Worm (Caenorhabditis elegans) whole organism, L4/young adult: ENCODE data around the gene C06E2.9.

Source experiments
- W03F9.2 ChIP-seq: fragments of 150-350 bp; optimal IDR thresholded peaks from 2 replicates; lab custom pipeline; 2014; ENCODE audit warnings: missing biosample characterization, missing genetic modification characterization
- dao-5 ChIP-seq: sonication (generic microtip); optimal IDR thresholded peaks from 2 replicates; lab custom pipeline; 2016; ENCODE audit warnings: missing genotype, missing genetic modification characterization, moderate library complexity, missing compliant biosample characterization
- him-1 ChIP-seq: sonication (generic microtip); optimal IDR thresholded peaks from 2 replicates; lab custom pipeline; 2016; ENCODE audit warnings: missing genotype, missing genetic modification reagents, missing genetic modification characterization, missing compliant biosample characterization

Gene C06E2.9

DNA sequence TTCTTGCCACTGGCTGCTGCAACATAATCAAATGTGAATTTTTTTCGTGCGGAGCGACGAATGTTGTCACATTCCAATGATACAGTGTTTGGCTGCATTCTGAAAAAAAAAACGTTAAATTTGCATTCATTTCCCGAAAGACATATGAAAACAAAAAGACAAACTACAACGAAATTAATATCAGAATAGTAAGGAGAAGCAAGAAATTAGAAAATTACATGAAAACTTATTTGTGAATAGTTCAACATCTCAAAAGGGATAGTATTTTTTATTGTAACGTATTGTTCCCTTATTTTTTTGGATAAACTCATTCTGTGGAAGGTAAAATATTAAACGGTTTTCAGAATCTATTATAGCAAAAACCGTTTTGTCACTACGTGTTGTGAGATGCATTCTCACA lies 7.5 kb upstream of the C06E2.9 start, which contains the start of gene sprp-4:
sprp-4 (minus strand) TSS at position 101 of the 400 bp plus-strand sequence.
- no peak for TF ChIP-seq him-1 (tag; lab: Kevin White, UChicago)
- no peak for TF ChIP-seq dao-5 (tag; lab: Kevin White, UChicago)
- TF ChIP-seq W03F9.2 (tag; lab: Kevin White, UChicago) = no peak

ce11 chrX:8854409-8854808 lies 6.6 kb upstream of the C06E2.9 start:
- TF ChIP-seq dao-5 (tag; lab: Kevin White, UChicago) (no peak), him-1 (tag; lab: Kevin White, UChicago) (no peak), W03F9.2 (tag; lab: Kevin White, UChicago) (no peak)

DNA sequence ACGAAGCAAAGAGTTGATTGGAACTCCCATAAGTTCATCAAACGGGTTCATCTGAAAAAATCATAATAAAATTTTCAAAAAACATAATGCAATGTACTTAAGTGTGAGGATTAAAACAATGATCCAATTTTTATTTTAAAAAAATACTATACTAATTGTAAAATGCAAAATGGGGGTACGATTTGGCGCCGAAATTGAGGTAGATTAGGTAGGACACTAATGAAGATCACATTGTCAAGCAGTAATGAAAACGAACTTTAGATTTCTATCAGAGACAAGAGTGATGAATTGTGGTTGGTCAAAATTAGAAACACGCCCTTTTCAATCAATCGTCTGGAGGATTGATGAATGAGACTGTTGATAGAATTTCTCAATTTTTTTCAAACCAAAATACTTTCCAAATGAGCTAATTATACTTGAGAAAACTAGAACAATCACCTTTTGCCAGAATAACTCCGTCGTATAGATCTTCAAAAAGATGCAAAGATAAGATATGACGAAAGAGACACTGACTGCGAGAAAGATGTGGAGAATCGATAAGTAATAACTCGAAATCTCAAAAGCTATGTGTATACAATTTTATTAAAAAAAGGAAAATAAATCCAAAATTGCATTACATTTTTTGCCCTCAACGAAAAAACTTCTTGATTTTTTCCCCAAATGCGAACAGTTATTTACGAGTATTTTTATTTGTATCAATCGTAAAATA lies 3.0 kb upstream of the C06E2.9 start, which contains the start of gene C06E2.5:
C06E2.5 (minus strand) TSS at position 51 of the 709 bp plus-strand sequence.
- no peak for TF ChIP-seq him-1 (tag; lab: Kevin White, UChicago)
- TF ChIP-seq W03F9.2 (tag; lab: Kevin White, UChicago) = no peak

DNA sequence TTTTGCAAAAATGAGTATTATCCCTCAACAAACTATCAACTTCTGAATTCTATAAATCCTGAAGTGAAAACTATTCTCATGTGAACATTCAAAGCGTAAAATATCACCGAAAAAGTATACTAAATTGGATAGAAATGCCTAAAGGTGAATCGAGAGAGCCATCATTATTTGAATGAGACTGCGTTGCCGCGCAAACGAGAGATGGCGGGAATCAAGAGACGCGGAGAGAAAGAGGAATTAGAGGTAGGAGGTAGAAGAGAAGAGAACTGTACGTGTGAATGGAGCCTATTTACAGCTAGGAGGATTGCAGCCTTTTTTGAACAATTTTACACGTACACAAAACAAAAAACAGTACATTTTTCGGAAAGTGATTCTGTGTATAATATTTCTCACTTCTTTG lies 1.5 kb upstream of the C06E2.9 start:
- no peak for TF ChIP-seq him-1 (tag; lab: Kevin White, UChicago)
- TF ChIP-seq W03F9.2 (tag; lab: Kevin White, UChicago) = no peak
- TF ChIP-seq dao-5 (tag; lab: Kevin White, UChicago) = no peak

- no peak for TF ChIP-seq him-1 (tag; lab: Kevin White, UChicago)
- no peak for TF ChIP-seq W03F9.2 (tag; lab: Kevin White, UChicago)
- TF ChIP-seq dao-5 (tag; lab: Kevin White, UChicago) = no peak
Measured at ce11 chrX:8866563-8866962, 5.5 kb downstream of the C06E2.9 start, which contains the start of gene ins-9. TSS of gene ins-9 (minus strand) at chrX:8866663.

DNA sequence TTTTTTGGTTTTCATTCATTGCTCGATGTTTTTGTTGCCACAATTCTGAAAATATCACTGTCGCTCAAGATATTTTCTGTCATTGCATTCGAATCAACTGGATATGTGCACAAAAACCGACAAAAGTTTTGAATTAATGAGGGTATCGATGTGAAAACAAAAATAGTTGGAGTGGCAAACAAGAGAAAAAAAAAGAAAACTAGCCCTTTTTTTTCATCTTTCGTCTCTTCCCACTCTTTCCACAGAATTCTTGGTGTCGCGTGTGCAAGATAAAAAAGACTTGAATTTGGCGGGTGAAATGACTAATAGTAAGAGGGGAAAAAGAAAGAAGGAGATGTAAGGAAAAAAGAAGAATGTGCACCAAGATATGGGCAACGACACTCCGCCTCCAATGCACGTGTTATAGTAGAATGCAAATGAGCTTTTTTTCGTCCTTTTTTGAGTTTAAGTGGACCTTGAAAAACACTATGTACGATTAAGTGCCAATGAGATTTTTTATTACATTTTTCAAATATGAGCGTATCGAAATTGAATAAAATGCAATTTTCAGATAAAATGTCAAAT lies 8.1 kb downstream of the C06E2.9 start, which contains the start of the genes ubc-22 and ubc-21:
ubc-22 (minus strand) TSS at position 51 of the 564 bp plus-strand sequence.
ubc-21 (plus strand) TSS at position 514 of the 564 bp plus-strand sequence.
- TF ChIP-seq W03F9.2 (tag; lab: Kevin White, UChicago) (no peak), dao-5 (tag; lab: Kevin White, UChicago) (no peak), him-1 (tag; lab: Kevin White, UChicago) (no peak)

- TF ChIP-seq him-1 (tag; lab: Kevin White, UChicago) = no peak
- TF ChIP-seq dao-5 (tag; lab: Kevin White, UChicago) = no peak
- no peak for TF ChIP-seq W03F9.2 (tag; lab: Kevin White, UChicago)
Measured at ce11 chrX:8874748-8875147, 13.7 kb downstream of the C06E2.9 start, which contains the start of gene C06E2.1. TSS of gene C06E2.1 (minus strand) at chrX:8874848.

ce11 chrX:8875867-8876266 lies 14.8 kb downstream of the C06E2.9 start:
- TF ChIP-seq dao-5 (tag; lab: Kevin White, UChicago) = no peak
- no peak for TF ChIP-seq W03F9.2 (tag; lab: Kevin White, UChicago)
- TF ChIP-seq him-1 (tag; lab: Kevin White, UChicago) = no peak

DNA sequence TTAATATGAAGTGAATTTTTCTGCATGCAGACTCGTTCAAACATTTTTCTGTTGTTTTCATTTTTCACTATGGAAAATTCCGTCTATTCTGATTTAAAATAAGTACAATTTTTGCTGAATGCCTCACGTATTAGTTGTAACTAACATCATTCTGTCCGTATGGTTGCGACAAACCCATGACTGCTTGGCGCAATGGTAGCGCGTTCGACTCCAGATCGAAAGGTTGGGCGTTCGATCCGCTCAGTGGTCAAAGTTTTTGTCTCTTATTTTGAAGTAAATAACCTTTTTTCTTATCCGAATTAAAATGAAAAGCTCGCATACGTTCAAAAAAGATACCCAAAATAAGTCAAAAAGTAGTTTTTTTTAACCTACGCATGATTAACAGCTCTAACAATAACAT lies 16.1 kb downstream of the C06E2.9 start:
- TF ChIP-seq W03F9.2 (tag; lab: Kevin White, UChicago) (no peak), him-1 (tag; lab: Kevin White, UChicago) (no peak), dao-5 (tag; lab: Kevin White, UChicago) (no peak)

ce11 chrX:8878709-8879108 lies 17.7 kb downstream of the C06E2.9 start:
- TF ChIP-seq him-1 (tag; lab: Kevin White, UChicago) = no peak
- no peak for TF ChIP-seq dao-5 (tag; lab: Kevin White, UChicago)
- no peak for TF ChIP-seq W03F9.2 (tag; lab: Kevin White, UChicago)

DNA sequence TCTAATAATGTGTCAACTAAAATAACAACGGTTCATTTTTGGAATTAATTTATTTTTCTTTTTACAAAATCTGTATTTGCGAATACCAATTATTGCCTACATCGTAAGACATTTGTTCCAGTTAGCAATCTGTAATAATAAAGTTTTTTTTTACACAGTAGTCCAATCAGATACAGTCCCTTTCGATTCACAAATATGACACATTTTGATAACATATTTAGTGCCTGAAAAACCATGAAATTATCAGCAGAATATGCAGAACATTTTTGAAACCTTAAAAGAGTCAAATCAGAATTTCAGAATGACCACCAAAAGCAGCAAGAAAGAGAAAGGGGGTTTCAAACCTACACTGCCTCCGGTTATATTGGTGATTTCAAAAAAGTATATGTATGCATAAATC lies 18.3 kb downstream of the C06E2.9 start, which contains the start of gene C06E2.2:
C06E2.2 (plus strand) TSS at position 301 of the 400 bp plus-strand sequence.
- no peak for TF ChIP-seq dao-5 (tag; lab: Kevin White, UChicago)
- no peak for TF ChIP-seq W03F9.2 (tag; lab: Kevin White, UChicago)
- no peak for TF ChIP-seq him-1 (tag; lab: Kevin White, UChicago)

DNA sequence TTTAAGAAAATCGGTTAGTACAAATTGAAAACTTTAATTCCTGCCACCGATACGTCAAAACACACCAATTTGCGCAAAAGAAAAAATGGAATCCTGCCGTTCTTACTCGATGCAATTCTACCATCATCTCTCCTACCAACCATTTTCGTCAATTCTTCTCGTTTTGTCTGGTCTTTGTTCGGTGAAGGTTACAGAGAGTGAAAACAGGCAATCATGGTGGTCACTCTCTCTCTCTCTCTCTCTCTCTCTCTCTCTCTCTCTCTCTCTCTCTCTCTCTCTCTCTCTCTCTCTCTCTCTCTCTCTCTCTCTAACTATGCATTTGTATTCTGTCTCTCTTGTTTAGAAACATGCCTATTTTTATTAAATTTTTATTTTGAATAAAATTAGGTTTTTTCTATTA lies 21.1 kb downstream of the C06E2.9 start:
- TF ChIP-seq dao-5 (tag; lab: Kevin White, UChicago) (no peak), him-1 (tag; lab: Kevin White, UChicago) (no peak), W03F9.2 (tag; lab: Kevin White, UChicago) (no peak)

- no peak for TF ChIP-seq him-1 (tag; lab: Kevin White, UChicago)
Measured at ce11 chrX:8888835-8889234, 27.8 kb downstream of the C06E2.9 start.
